Fruit fly (Drosophila melanogaster): Measurements from ENCODE around the gene PolE1.
A peak's percentile ranks its signal among the peaks of the same experiment; 100 is the strongest.

The PolE1 gene

dm6 chr3R:23323639-23324350, 24.1 kb upstream of the PolE1 start:
- TF ChIP-seq Met (GFP tag; optimal IDR thresholded peaks at IDR 0.05) (no peak), topi (GFP tag; optimal IDR thresholded peaks at IDR 0.05) (no peak), Eip93F (GFP tag; optimal IDR thresholded peaks at IDR 0.05) (no peak), CG1621 (tag; optimal IDR thresholded peaks at IDR 0.05) (no peak), cyc (GFP tag; optimal IDR thresholded peaks at IDR 0.05) (no peak), CG6792 (GFP tag; optimal IDR thresholded peaks at IDR 0.05) (no peak), Sox102F (GFP tag; optimal IDR thresholded peaks at IDR 0.05) (no peak), Sox14 (GFP tag; optimal IDR thresholded peaks at IDR 0.05) (no peak), dac (GFP tag; optimal IDR thresholded peaks at IDR 0.05) (peak; percentile 32), svp (GFP tag) (no peak), Lpt (GFP tag; optimal IDR thresholded peaks at IDR 0.05) (no peak), Hr38 (GFP tag; optimal IDR thresholded peaks at IDR 0.05) (no peak), CG10631 (GFP tag; optimal IDR thresholded peaks at IDR 0.05) (peak; percentile 11), Eip78C (GFP tag) (peak; percentile 72), salr (GFP tag; optimal IDR thresholded peaks at IDR 0.05) (peak in 1 of 2 experiments; percentile 44), Blimp-1 (GFP tag; optimal IDR thresholded peaks at IDR 0.05) (no peak), CG15336 (GFP tag; IDR thresholded peaks at IDR 0.05) (peak; percentile 27; the same call in 1 of the 2 replicates), CG32006 (GFP tag; optimal IDR thresholded peaks at IDR 0.05) (peak; percentile 83), CG6276 (GFP tag; optimal IDR thresholded peaks at IDR 0.05) (peak; percentile 33), CG6854 (GFP tag; optimal IDR thresholded peaks at IDR 0.05) (no peak), CG9139 (GFP tag; optimal IDR thresholded peaks at IDR 0.05) (no peak), CG4318 (GFP tag; optimal IDR thresholded peaks at IDR 0.05) (peak; percentile 52), CG8119 (GFP tag; IDR thresholded peaks at IDR 0.05) (0 out of 3 replicates have a peak, but pooled peaks have one; percentile 51), Ets96B (tag; optimal IDR thresholded peaks at IDR 0.05) (no peak), CG6163 (GFP tag; IDR thresholded peaks at IDR 0.05) (no peak), acj6 (GFP tag; optimal IDR thresholded peaks at IDR 0.05) (peak; percentile 4), ss (GFP tag; optimal IDR thresholded peaks at IDR 0.05) (peak in 1 of 2 experiments; percentile 19), fkh (GFP tag; optimal IDR thresholded peaks at IDR 0.05) (no peak), CG8319 (GFP tag; optimal IDR thresholded peaks at IDR 0.05) (no peak), Smox (GFP tag; optimal IDR thresholded peaks at IDR 0.05) (no peak), pdm3 (GFP tag; optimal IDR thresholded peaks at IDR 0.05) (peak; percentile 22), Hr4 (GFP tag; optimal IDR thresholded peaks at IDR 0.05) (peak; percentile 70)

- TF ChIP-seq CG11902 (GFP tag; optimal IDR thresholded peaks at IDR 0.05) (no peak), fkh (GFP tag; optimal IDR thresholded peaks at IDR 0.05) (no peak), topi (GFP tag; optimal IDR thresholded peaks at IDR 0.05) (no peak), CG6163 (GFP tag; IDR thresholded peaks at IDR 0.05) (0 out of 3 replicates have a peak, but pooled peaks have one; percentile 15), CG10669 (GFP tag; optimal IDR thresholded peaks at IDR 0.05) (no peak), Hr38 (GFP tag; optimal IDR thresholded peaks at IDR 0.05) (no peak), Sox14 (GFP tag; optimal IDR thresholded peaks at IDR 0.05) (peak; percentile 5), CG9139 (GFP tag; optimal IDR thresholded peaks at IDR 0.05) (no peak), CG15336 (GFP tag; IDR thresholded peaks at IDR 0.05) (no peak), CG8632 (GFP tag; optimal IDR thresholded peaks at IDR 0.05) (no peak), CG3032 (tag; optimal IDR thresholded peaks at IDR 0.05) (no peak), CG8319 (GFP tag; optimal IDR thresholded peaks at IDR 0.05) (no peak), Gug (GFP tag; IDR thresholded peaks at IDR 0.05) (no peak), CG1621 (tag; optimal IDR thresholded peaks at IDR 0.05) (no peak), esn (GFP tag; optimal IDR thresholded peaks at IDR 0.05) (no peak), ss (GFP tag; optimal IDR thresholded peaks at IDR 0.05) (peak in 1 of 2 experiments; percentile 9), spab (GFP tag; optimal IDR thresholded peaks at IDR 0.05) (no peak)
Observed at dm6 chr3R:23325710-23326109, 22.2 kb upstream of the PolE1 start.

All from whole organism, prepupa.